Worm (Caenorhabditis elegans) whole organism, young adult: ENCODE data around the gene srg-11.

Experiments
- F39B2.1 ChIP-seq: fragments of 200-800 bp; sonication (Bioruptor generic); IDR thresholded peaks from 2 replicates; pipeline ENCODE4 v1.3.6; 2022; ENCODE audit warnings: missing genetic modification reagents, missing genetic modification characterization, missing compliant biosample characterization
- F49E8.2 ChIP-seq: sonication (generic microtip); optimal IDR thresholded peaks from 3 replicates; lab custom pipeline; 2017; ENCODE audit warnings: missing genetic modification characterization, mild to moderate bottlenecking, missing compliant biosample characterization, antibody characterized with exemption, moderate library complexity; ENCODE audit not compliant: insufficient read depth
- bed-1 ChIP-seq: fragments of 200-800 bp; sonication (Bioruptor generic); IDR thresholded peaks from 2 replicates; pipeline ENCODE4 v1.3.6; 2022; ENCODE audit warnings: missing genetic modification reagents, missing genetic modification characterization, missing compliant biosample characterization
- ceh-79 ChIP-seq: sonication (generic microtip); optimal IDR thresholded peaks from 2 replicates; lab custom pipeline; 2017; ENCODE audit warnings: mild to moderate bottlenecking, missing genetic modification characterization, missing compliant biosample characterization
- nfyb-1 ChIP-seq: fragments of 200-800 bp; sonication (Bioruptor generic); IDR thresholded peaks from 2 replicates; pipeline ENCODE4 v1.3.6; 2022; ENCODE audit warnings: missing genetic modification reagents, missing genetic modification characterization, missing compliant biosample characterization
- snpc-4 ChIP-seq, 5 experiments: fragments of 150-350 bp in 1 of 5; sonication (generic microtip) in 4 of 5; optimal IDR thresholded peaks; 2 replicates each; lab custom pipeline; 2014 to 2018; ENCODE audit warnings: missing genetic modification characterization in 5 of 5, missing biosample characterization in 3 of 5, antibody characterized with exemption in 2 of 5, mild to moderate bottlenecking in 2 of 5, missing compliant biosample characterization in 2 of 5, missing genotype in 2 of 5, moderate library complexity in 2 of 5, missing genetic modification reagents in 1 of 5
- ztf-28 ChIP-seq: fragments of 200-800 bp; sonication (Bioruptor generic); IDR thresholded peaks from 2 replicates; pipeline ENCODE4 v1.3.6; 2022; ENCODE audit warnings: missing genetic modification reagents, missing genetic modification characterization, missing compliant biosample characterization

DNA sequence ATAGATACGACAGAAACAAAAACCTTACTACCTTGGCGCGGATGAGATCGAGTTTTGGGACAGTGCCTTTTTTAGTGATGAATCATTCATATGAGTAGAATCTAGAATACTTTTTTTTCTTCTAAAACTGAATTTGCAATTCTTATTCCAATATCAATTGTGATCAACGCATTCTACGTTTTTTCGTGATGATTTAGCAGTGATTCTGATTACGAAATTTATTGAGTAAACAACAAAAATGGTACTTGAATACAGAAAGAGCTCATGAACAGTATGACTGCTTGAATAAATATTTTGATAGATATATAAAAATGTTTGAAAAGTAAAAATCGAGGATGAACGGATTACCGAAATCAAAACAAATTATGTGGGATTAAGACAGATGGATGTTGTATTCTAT, 35.3 kb downstream of the srg-11 start, which contains the start of gene him-18:
- TF ChIP-seq F49E8.2 (no peak), ztf-28 (no peak), ceh-79 (no peak), F39B2.1 (GFP tag; lab: Robert Waterston, UW) (no peak), snpc-4 (GFP tag; optimal IDR thresholded peaks at IDR 0.05; lab: Kevin White, UChicago) (no peak), snpc-4 (tag; optimal IDR thresholded peaks at IDR 0.05; lab: Kevin White, UChicago) (no peak), bed-1 (no peak), nfyb-1 (GFP tag; lab: Robert Waterston, UW) (no peak)
